Fruit fly (Drosophila melanogaster): ENCODE data around the gene CG17475.

The CG17475 gene

DNA sequence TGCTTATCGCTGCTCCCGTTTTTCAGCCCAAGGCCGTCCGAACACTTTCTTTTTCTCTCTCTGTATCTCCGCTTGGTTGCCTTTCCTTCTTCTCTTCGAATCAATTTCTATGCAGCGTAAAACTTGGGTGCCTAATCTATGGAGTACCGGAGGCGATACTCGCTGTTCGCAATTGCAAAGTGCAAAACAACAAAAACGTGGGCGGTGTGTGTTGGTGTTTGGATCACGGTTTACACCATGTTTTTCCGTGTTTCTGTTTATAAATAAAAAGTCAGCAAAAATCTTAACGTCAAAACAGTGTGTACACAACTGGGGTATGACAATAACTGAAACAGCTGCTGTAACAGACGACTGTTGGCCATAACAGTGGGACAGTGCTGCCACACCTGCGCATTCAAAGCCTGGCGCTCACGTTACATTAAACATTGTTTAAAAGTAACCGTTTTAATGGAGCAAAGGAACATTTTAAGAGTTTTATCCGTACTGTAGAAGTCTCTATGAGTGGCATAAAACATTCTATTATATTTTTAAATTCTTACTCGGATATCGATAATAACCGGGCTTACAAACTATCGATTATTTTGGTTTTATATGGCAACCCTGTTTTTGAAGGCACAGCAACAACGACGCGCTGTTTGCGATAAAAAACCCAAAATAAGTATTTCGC is 19.0 kb upstream of the CG17475 start, which contains the start of the genes m-cup and Det (continued):
- TF ChIP-seq stwl (tag; optimal IDR thresholded peaks at IDR 0.05) (peak; percentile 83), CG11085 (GFP tag; IDR thresholded peaks at IDR 0.05) (no peak), inv (GFP tag; IDR thresholded peaks at IDR 0.05; ENCODE audit: partially characterized antibody) (peak; percentile 56), NK7.1 (GFP tag; optimal IDR thresholded peaks at IDR 0.05) (no peak), Mad (GFP tag; optimal IDR thresholded peaks at IDR 0.05) (no peak), CG16815 (GFP tag; optimal IDR thresholded peaks at IDR 0.05) (no peak), z (GFP tag; IDR thresholded peaks at IDR 0.05) (no peak), slbo (GFP tag; IDR thresholded peaks at IDR 0.05) (no peak), sens (GFP tag) (peak; percentile 88), Side (GFP tag; optimal IDR thresholded peaks at IDR 0.05) (no peak), dmrt11E (tag; optimal IDR thresholded peaks at IDR 0.05) (no peak), ttk (GFP tag; IDR thresholded peaks at IDR 0.05) (no peak), crp (GFP tag; optimal IDR thresholded peaks at IDR 0.05) (peak; percentile 69 to 93), GATAe (GFP tag; conservative IDR thresholded peaks at IDR 0.05) (no peak), HHEX (GFP tag; optimal IDR thresholded peaks at IDR 0.05) (no peak), tin (GFP tag; optimal IDR thresholded peaks at IDR 0.05) (no peak), pum (GFP tag; optimal IDR thresholded peaks at IDR 0.05) (peak; percentile 6), ATbp (GFP tag; optimal IDR thresholded peaks at IDR 0.05) (no peak), zen (tag; optimal IDR thresholded peaks at IDR 0.05) (no peak), CG14014 (GFP tag; IDR thresholded peaks at IDR 0.05) (no peak), Dfd (GFP tag; optimal IDR thresholded peaks at IDR 0.05) (no peak), CG12299 (tag; optimal IDR thresholded peaks at IDR 0.05) (no peak), CHES-1-like (GFP tag; optimal IDR thresholded peaks at IDR 0.05) (no peak), ac (GFP tag; optimal IDR thresholded peaks at IDR 0.05) (no peak), CG18764 (GFP tag; optimal IDR thresholded peaks at IDR 0.05) (no peak), CG1233 (GFP tag; optimal IDR thresholded peaks at IDR 0.05) (no peak), dpn (GFP tag; optimal IDR thresholded peaks at IDR 0.05) (peak in 1 of 2 experiments; percentile 18), CG1024 (GFP tag; IDR thresholded peaks at IDR 0.05) (no peak), NC2β (GFP tag; optimal IDR thresholded peaks at IDR 0.05) (no peak), CG4404 (GFP tag; IDR thresholded peaks at IDR 0.05) (no peak), CG13894 (tag; optimal IDR thresholded peaks at IDR 0.05) (no peak), CG4820 (GFP tag; optimal IDR thresholded peaks at IDR 0.05) (peak; percentile 5), CG10959 (GFP tag; IDR thresholded peaks at IDR 0.05) (no peak), ash1 (GFP tag; optimal IDR thresholded peaks at IDR 0.05) (no peak), so (GFP tag; IDR thresholded peaks at IDR 0.05) (no peak), fd64A (GFP tag; optimal IDR thresholded peaks at IDR 0.05) (no peak), gro (GFP tag; optimal IDR thresholded peaks at IDR 0.05) (no peak), Nf-YB (GFP tag; optimal IDR thresholded peaks at IDR 0.05) (no peak), CG1792 (GFP tag; optimal IDR thresholded peaks at IDR 0.05) (no peak), CG10654 (GFP tag; optimal IDR thresholded peaks at IDR 0.05) (no peak), MTF-1 (GFP tag; optimal IDR thresholded peaks at IDR 0.05; ENCODE audit: borderline replicate concordance) (no peak), Fer2 (tag; optimal IDR thresholded peaks at IDR 0.05) (no peak), CG9797 (GFP tag; optimal IDR thresholded peaks at IDR 0.05) (peak; percentile 47), CG15514 (GFP tag; optimal IDR thresholded peaks at IDR 0.05) (peak; percentile 32), CG42726 (GFP tag; IDR thresholded peaks at IDR 0.05; ENCODE audit: partially characterized antibody) (no peak), pnt (GFP tag; optimal IDR thresholded peaks at IDR 0.05) (no peak), Atf-2 (GFP tag; optimal IDR thresholded peaks at IDR 0.05) (no peak), HLH4C (GFP tag; IDR thresholded peaks at IDR 0.05; ENCODE audit: partially characterized antibody) (peak; percentile 60; the same call in 1 of the 3 replicates), CG7839 (tag; optimal IDR thresholded peaks at IDR 0.05) (no peak), zfh2 (GFP tag; optimal IDR thresholded peaks at IDR 0.05) (peak; percentile 31)
